Worm (Caenorhabditis elegans) whole organism, young adult: ENCODE measurements around the gene best-22.

Source experiments
- B0019.2 ChIP-seq: fragments of 200-800 bp; sonication (Bioruptor generic); conservative IDR thresholded peaks from 2 replicates; pipeline ENCODE4 v1.3.6; 2022; ENCODE audit warnings: missing genetic modification reagents, missing genetic modification characterization, missing compliant biosample characterization
- B0035.1 ChIP-seq: sonication (generic microtip); optimal IDR thresholded peaks from 2 replicates; lab custom pipeline; 2016; ENCODE audit warnings: missing genetic modification characterization, mild to moderate bottlenecking, missing compliant biosample characterization, missing genotype, missing genetic modification reagents
- B0336.3 ChIP-seq: fragments of 200-800 bp; sonication (Bioruptor generic); IDR thresholded peaks from 2 replicates; pipeline ENCODE4 v1.3.6; 2022; ENCODE audit warnings: missing genetic modification characterization, missing compliant biosample characterization
- C06A6.2 ChIP-seq: fragments of 200-800 bp; sonication (Bioruptor generic); conservative IDR thresholded peaks from 2 replicates; pipeline ENCODE4 v1.3.6; 2022; ENCODE audit warnings: missing genetic modification characterization, missing compliant biosample characterization
- D2030.7 ChIP-seq: fragments of 200-800 bp; sonication (Bioruptor generic); IDR thresholded peaks from 2 replicates; pipeline ENCODE4 v1.3.6; 2022; ENCODE audit warnings: missing genetic modification reagents, missing genetic modification characterization, missing compliant biosample characterization
- F10E7.11 ChIP-seq: sonication (generic microtip); optimal IDR thresholded peaks from 2 replicates; lab custom pipeline; 2017; ENCODE audit warnings: mild to moderate bottlenecking, missing genetic modification characterization, moderate library complexity, missing compliant biosample characterization
- F23B12.7 ChIP-seq: sonication (generic microtip); optimal IDR thresholded peaks from 2 replicates; lab custom pipeline; 2017; ENCODE audit warnings: missing genetic modification characterization, mild to moderate bottlenecking, missing compliant biosample characterization, antibody characterized with exemption, moderate library complexity; ENCODE audit not compliant: insufficient read depth
- F57A8.1 ChIP-seq: fragments of 200-800 bp; sonication (Bioruptor generic); optimal IDR thresholded peaks from 2 replicates; lab custom pipeline; 2018; ENCODE audit warnings: mild to moderate bottlenecking, missing genetic modification characterization, moderate library complexity, missing compliant biosample characterization
- F57C9.4 ChIP-seq: sonication (generic microtip); optimal IDR thresholded peaks from 2 replicates; lab custom pipeline; 2017; ENCODE audit warnings: mild to moderate bottlenecking, missing genetic modification characterization, missing compliant biosample characterization
- T07F8.4 ChIP-seq: sonication (generic microtip); optimal IDR thresholded peaks from 2 replicates; lab custom pipeline; 2016; ENCODE audit warnings: mild to moderate bottlenecking, missing genetic modification characterization, moderate library complexity, missing compliant biosample characterization
- Y79H2A.3 ChIP-seq: fragments of 200-800 bp; sonication (Bioruptor generic); conservative IDR thresholded peaks from 2 replicates; pipeline ENCODE4 v1.3.6; 2022; ENCODE audit warnings: missing genetic modification reagents, missing genetic modification characterization, missing compliant biosample characterization
- Y95B8A.8 ChIP-seq: fragments of 200-800 bp; sonication (Bioruptor generic); IDR thresholded peaks from 2 replicates; pipeline ENCODE4 v1.3.6; 2022; ENCODE audit warnings: missing genetic modification reagents, missing genetic modification characterization, missing compliant biosample characterization
- ZK185.1 ChIP-seq: sonication (generic microtip); optimal IDR thresholded peaks from 2 replicates; lab custom pipeline; 2016; ENCODE audit warnings: mild to moderate bottlenecking, missing genetic modification characterization, missing compliant biosample characterization; ENCODE audit not compliant: poor library complexity, severe bottlenecking
- attf-5 ChIP-seq: fragments of 200-800 bp; sonication (Bioruptor generic); optimal IDR thresholded peaks from 2 replicates; lab custom pipeline; 2018; ENCODE audit warnings: mild to moderate bottlenecking, missing genetic modification characterization, missing compliant biosample characterization
- attf-6 ChIP-seq: fragments of 200-800 bp; sonication (Bioruptor generic); IDR thresholded peaks from 2 replicates; pipeline ENCODE4 v1.3.6; 2022; ENCODE audit warnings: missing genetic modification reagents, missing genetic modification characterization, missing compliant biosample characterization
- bed-1 ChIP-seq: fragments of 200-800 bp; sonication (Bioruptor generic); IDR thresholded peaks from 2 replicates; pipeline ENCODE4 v1.3.6; 2022; ENCODE audit warnings: missing genetic modification reagents, missing genetic modification characterization, missing compliant biosample characterization
- cebp-1 ChIP-seq, 2 experiments: fragments of 200-800 bp in 1 of 2; sonication (Bioruptor generic) in 1 of 2; sonication (generic microtip) in 1 of 2; IDR thresholded peaks in 1 of 2; optimal IDR thresholded peaks in 1 of 2; 2 replicates each; pipeline versions ENCODE4 v1.3.6 to Lab custom; 2017 to 2022; ENCODE audit warnings: missing compliant biosample characterization in 2 of 2, missing genetic modification characterization in 2 of 2, mild to moderate bottlenecking in 1 of 2, missing genetic modification reagents in 1 of 2, moderate library complexity in 1 of 2
- ceh-100 ChIP-seq: fragments of 200-800 bp; sonication (Bioruptor generic); IDR thresholded peaks from 2 replicates; pipeline ENCODE4 v1.3.6; 2022; ENCODE audit warnings: missing genetic modification reagents, missing genetic modification characterization, missing compliant biosample characterization
- ceh-58 ChIP-seq: fragments of 200-800 bp; sonication (Bioruptor generic); IDR thresholded peaks from 2 replicates; pipeline ENCODE4 v1.3.6; 2022; ENCODE audit warnings: missing genetic modification characterization, missing compliant biosample characterization
- ceh-79 ChIP-seq: sonication (generic microtip); optimal IDR thresholded peaks from 2 replicates; lab custom pipeline; 2017; ENCODE audit warnings: mild to moderate bottlenecking, missing genetic modification characterization, missing compliant biosample characterization
- ceh-91 ChIP-seq: fragments of 200-800 bp; sonication (Bioruptor generic); IDR thresholded peaks from 2 replicates; pipeline ENCODE4 v1.3.6; 2022; ENCODE audit warnings: missing genetic modification reagents, missing genetic modification characterization, missing compliant biosample characterization
- die-1 ChIP-seq: sonication (generic microtip); optimal IDR thresholded peaks from 2 replicates; lab custom pipeline; 2016; ENCODE audit warnings: missing genotype, mild to moderate bottlenecking, missing genetic modification characterization, missing compliant biosample characterization
- dpff-1 ChIP-seq: sonication (generic microtip); optimal IDR thresholded peaks from 2 replicates; lab custom pipeline; 2017; ENCODE audit warnings: mild to moderate bottlenecking, missing genetic modification characterization, missing compliant biosample characterization
- egl-18 ChIP-seq: fragments of 200-800 bp; sonication (Bioruptor generic); IDR thresholded peaks from 2 replicates; pipeline ENCODE4 v1.3.6; 2022; ENCODE audit warnings: missing genetic modification reagents, missing genetic modification characterization, missing compliant biosample characterization
- ekl-4 ChIP-seq: fragments of 200-800 bp; sonication (Bioruptor generic); IDR thresholded peaks from 2 replicates; pipeline ENCODE4 v1.3.6; 2022; ENCODE audit warnings: missing genetic modification reagents, missing genetic modification characterization, missing compliant biosample characterization
- fkh-3 ChIP-seq: sonication (generic microtip); optimal IDR thresholded peaks from 2 replicates; lab custom pipeline; 2016; ENCODE audit warnings: mild to moderate bottlenecking, missing genetic modification characterization, missing compliant biosample characterization
- hlh-26 ChIP-seq: fragments of 200-800 bp; sonication (Bioruptor generic); conservative IDR thresholded peaks from 2 replicates; pipeline ENCODE4 v1.3.6; 2022; ENCODE audit warnings: missing genetic modification reagents, missing genetic modification characterization, missing compliant biosample characterization
- hmg-1.2 ChIP-seq: fragments of 200-800 bp; sonication (Bioruptor generic); IDR thresholded peaks from 2 replicates; pipeline ENCODE4 v1.3.6; 2022; ENCODE audit warnings: missing genetic modification reagents, missing genetic modification characterization, missing compliant biosample characterization
- hmg-20 ChIP-seq: fragments of 200-800 bp; sonication (Bioruptor generic); IDR thresholded peaks from 2 replicates; pipeline ENCODE4 v1.3.6; 2022; ENCODE audit warnings: missing genetic modification reagents, missing genetic modification characterization, missing compliant biosample characterization
- hsf-1 ChIP-seq: fragments of 200-800 bp; sonication (Bioruptor generic); IDR thresholded peaks from 2 replicates; pipeline ENCODE4 v1.3.6; 2022; ENCODE audit warnings: missing genetic modification reagents, missing genetic modification characterization, missing compliant biosample characterization
- lin-54 ChIP-seq: fragments of 200-800 bp; sonication (Bioruptor generic); optimal IDR thresholded peaks from 2 replicates; lab custom pipeline; 2018; ENCODE audit warnings: mild to moderate bottlenecking, missing genetic modification characterization, missing compliant biosample characterization
- lir-1 ChIP-seq: fragments of 200-800 bp; sonication (Bioruptor generic); conservative IDR thresholded peaks from 2 replicates; pipeline ENCODE4 v1.3.6; 2022; ENCODE audit warnings: missing genetic modification reagents, missing genetic modification characterization, missing compliant biosample characterization
- madf-3 ChIP-seq: fragments of 200-800 bp; sonication (Bioruptor generic); IDR thresholded peaks from 2 replicates; pipeline ENCODE4 v1.3.6; 2022; ENCODE audit warnings: missing genetic modification reagents, missing genetic modification characterization, missing compliant biosample characterization
- madf-6 ChIP-seq: fragments of 200-800 bp; sonication (Bioruptor generic); IDR thresholded peaks from 2 replicates; pipeline ENCODE4 v1.3.6; 2022; ENCODE audit warnings: missing genetic modification reagents, missing genetic modification characterization, missing compliant biosample characterization
- nhr-179 ChIP-seq: sonication (generic microtip); optimal IDR thresholded peaks from 2 replicates; lab custom pipeline; 2016; ENCODE audit warnings: mild to moderate bottlenecking, missing genetic modification characterization, missing compliant biosample characterization
- rpc-1 ChIP-seq, 2 experiments: fragments of 150-350 bp in 1 of 2; sonication (generic microtip) in 1 of 2; optimal IDR thresholded peaks; 2 replicates each; lab custom pipeline; 2014 to 2018; ENCODE audit warnings: missing biosample characterization in 1 of 2, missing genetic modification characterization in 1 of 2, missing genetic modification reagents in 1 of 2, missing genotype in 1 of 2
- snpc-1.3 ChIP-seq: sonication (generic microtip); optimal IDR thresholded peaks from 2 replicates; lab custom pipeline; 2017; ENCODE audit warnings: missing genetic modification characterization, mild to moderate bottlenecking, missing compliant biosample characterization, antibody characterized with exemption, moderate library complexity, missing genotype, missing genetic modification reagents; ENCODE audit not compliant: insufficient read depth
- snpc-3.4 ChIP-seq: sonication (generic microtip); optimal IDR thresholded peaks from 2 replicates; lab custom pipeline; 2017; ENCODE audit warnings: missing genetic modification characterization, mild to moderate bottlenecking, missing compliant biosample characterization, antibody characterized with exemption, moderate library complexity, missing genotype, missing genetic modification reagents
- snpc-4 ChIP-seq, 5 experiments: fragments of 150-350 bp in 1 of 5; sonication (generic microtip) in 4 of 5; optimal IDR thresholded peaks; 2 replicates each; lab custom pipeline; 2014 to 2018; ENCODE audit warnings: missing genetic modification characterization in 5 of 5, missing biosample characterization in 3 of 5, antibody characterized with exemption in 2 of 5, mild to moderate bottlenecking in 2 of 5, missing compliant biosample characterization in 2 of 5, missing genotype in 2 of 5, moderate library complexity in 2 of 5, missing genetic modification reagents in 1 of 5
- tbp1 ChIP-seq: fragments of 200-800 bp; sonication (Bioruptor generic); optimal IDR thresholded peaks from 2 replicates; lab custom pipeline; 2018; ENCODE audit warnings: mild to moderate bottlenecking, missing genetic modification characterization, missing compliant biosample characterization
- unc-130 ChIP-seq: sonication (generic microtip); optimal IDR thresholded peaks from 2 replicates; lab custom pipeline; 2016; ENCODE audit warnings: missing genetic modification reagents, missing genetic modification characterization, missing compliant biosample characterization
- zfh-2 ChIP-seq: fragments of 200-800 bp; sonication (Bioruptor generic); conservative IDR thresholded peaks from 2 replicates; pipeline ENCODE4 v1.3.6; 2022; ENCODE audit warnings: missing genetic modification reagents, missing genetic modification characterization, missing compliant biosample characterization
- ztf-22 ChIP-seq: fragments of 200-800 bp; sonication (Bioruptor generic); optimal IDR thresholded peaks from 2 replicates; lab custom pipeline; 2018; ENCODE audit warnings: mild to moderate bottlenecking, missing genetic modification characterization, moderate library complexity, missing compliant biosample characterization
- ztf-25 ChIP-seq: fragments of 200-800 bp; sonication (Bioruptor generic); IDR thresholded peaks from 2 replicates; pipeline ENCODE4 v1.3.6; 2022; ENCODE audit warnings: missing genetic modification reagents, missing genetic modification characterization, missing compliant biosample characterization
- ztf-26 ChIP-seq: sonication (generic microtip); optimal IDR thresholded peaks from 2 replicates; lab custom pipeline; 2017; ENCODE audit warnings: missing genetic modification characterization, missing compliant biosample characterization
- ztf-3 ChIP-seq: fragments of 200-800 bp; sonication (Bioruptor generic); optimal IDR thresholded peaks from 2 replicates; lab custom pipeline; 2018; ENCODE audit warnings: mild to moderate bottlenecking, missing genetic modification characterization, missing compliant biosample characterization

Gene best-22

ce11 chrIV:12404137-12404536 is 54.4 kb downstream of the best-22 start, which contains the start of gene gex-3 (continued):
- TF ChIP-seq hmg-1.2 (GFP tag; lab: Robert Waterston, UW) = peak; percentile 56; the same call in 1 of the 2 replicates
- peak; percentile 48 for TF ChIP-seq snpc-3.4 (tag; lab: Kevin White, UChicago)
- peak; percentile 76 for TF ChIP-seq ceh-100 (GFP tag; lab: Robert Waterston, UW)
- TF ChIP-seq rpc-1 (optimal IDR thresholded peaks at IDR 0.05; lab: Kevin White, UChicago) = no peak
- TF ChIP-seq rpc-1 (tag; optimal IDR thresholded peaks at IDR 0.05; lab: Kevin White, UChicago) = no peak
- TF ChIP-seq ztf-3 (GFP tag; lab: Kevin White, UChicago) = no peak
- peak; percentile 98 for TF ChIP-seq lin-54 (GFP tag; lab: Kevin White, UChicago)
- TF ChIP-seq dpff-1 (tag; lab: Kevin White, UChicago) = no peak
- TF ChIP-seq F57C9.4 (tag; lab: Kevin White, UChicago) = no peak
- no peak for TF ChIP-seq Y79H2A.3
- TF ChIP-seq ztf-22 = no peak
- no peak for TF ChIP-seq bed-1 (GFP tag; lab: Robert Waterston, UW)
- TF ChIP-seq hmg-20 (GFP tag; lab: Robert Waterston, UW) = no peak
- peak; percentile 30 for TF ChIP-seq snpc-1.3 (tag; lab: Kevin White, UChicago)
- no peak for TF ChIP-seq B0035.1 (tag; lab: Kevin White, UChicago)
- peak; percentile 66 for TF ChIP-seq tbp1 (GFP tag; lab: Kevin White, UChicago)
- no peak for TF ChIP-seq ztf-26 (tag; lab: Kevin White, UChicago)
- TF ChIP-seq attf-6 (GFP tag; lab: Robert Waterston, UW) = no peak
- TF ChIP-seq lir-1 (GFP tag; lab: Robert Waterston, UW) = peak; percentile 65; the same call in 1 of the 2 replicates
- TF ChIP-seq die-1 (tag; lab: Kevin White, UChicago) = no peak
- no peak for TF ChIP-seq nhr-179 (tag; lab: Kevin White, UChicago)
- TF ChIP-seq F57A8.1 (GFP tag; lab: Kevin White, UChicago) = no peak
- no peak for TF ChIP-seq hlh-26
- peak; percentile 34 for TF ChIP-seq snpc-4 (GFP tag; optimal IDR thresholded peaks at IDR 0.05; lab: Kevin White, UChicago)
- TF ChIP-seq snpc-4 (tag; optimal IDR thresholded peaks at IDR 0.05; lab: Kevin White, UChicago) = peak in 3 of 4 experiments; percentile 62 to 73 (median 64)
- TF ChIP-seq attf-5 (GFP tag; lab: Kevin White, UChicago) = peak; percentile 73
- TF ChIP-seq hsf-1 (GFP tag; lab: Robert Waterston, UW) = peak; percentile 56; the same call in 1 of the 2 replicates
- TF ChIP-seq ceh-79 (tag; lab: Kevin White, UChicago) = no peak
- TF ChIP-seq cebp-1 (GFP tag; IDR thresholded peaks at IDR 0.05; lab: Robert Waterston, UW) = no peak
- TF ChIP-seq cebp-1 (tag; optimal IDR thresholded peaks at IDR 0.05; lab: Kevin White, UChicago) = peak; percentile 55
- peak; percentile 88 for TF ChIP-seq F23B12.7 (tag; lab: Kevin White, UChicago)
- TF ChIP-seq F10E7.11 (tag; lab: Kevin White, UChicago) = no peak
- TF ChIP-seq ZK185.1 (tag; lab: Kevin White, UChicago) = peak; percentile 48
- no peak for TF ChIP-seq ceh-58
- TF ChIP-seq unc-130 = no peak
- TF ChIP-seq ekl-4 (GFP tag; lab: Robert Waterston, UW) = peak; percentile 71; the same call in 1 of the 2 replicates
- TF ChIP-seq zfh-2 (GFP tag; lab: Robert Waterston, UW) = no peak
- TF ChIP-seq madf-6 (GFP tag; lab: Robert Waterston, UW) = peak; percentile 92
- TF ChIP-seq B0019.2 = no peak
- TF ChIP-seq Y95B8A.8 (GFP tag; lab: Robert Waterston, UW) = 0 out of 2 replicates have a peak, but pooled peaks have one; percentile 22
- TF ChIP-seq fkh-3 (tag; lab: Kevin White, UChicago) = no peak
- TF ChIP-seq D2030.7 (GFP tag; lab: Robert Waterston, UW) = peak; percentile 78
- peak; percentile 79 for TF ChIP-seq ceh-91
- TF ChIP-seq C06A6.2 = no peak
- TF ChIP-seq ztf-25 = 0 out of 2 replicates have a peak, but pooled peaks have one; percentile 11
- no peak for TF ChIP-seq egl-18 (GFP tag; lab: Robert Waterston, UW)
- peak; percentile 67; the same call in 1 of the 2 replicates for TF ChIP-seq madf-3 (GFP tag; lab: Robert Waterston, UW)
- no peak for TF ChIP-seq B0336.3
- no peak for TF ChIP-seq T07F8.4 (tag; lab: Kevin White, UChicago)
